Fruit fly (Drosophila melanogaster) whole organism, embryonic: ENCODE results near the gene CG15418.

Experiments used
- CG7928 ChIP-seq: fragments of 200-800 bp; sonication (Bioruptor generic); optimal IDR thresholded peaks from 2 replicates; lab custom pipeline; 2017; ENCODE audit warnings: missing biosample characterization, mild to moderate bottlenecking, missing genetic modification characterization
- Med ChIP-seq: fragments of 200-800 bp; sonication (Bioruptor generic); peaks from one replicate; lab custom pipeline; 2016; ENCODE audit warnings: missing biosample characterization, missing genetic modification characterization, mild to moderate bottlenecking, inconsistent platforms, moderate library complexity
- Nf-YB ChIP-seq: fragments of 200-800 bp; sonication (Bioruptor generic); optimal IDR thresholded peaks from 3 replicates; lab custom pipeline; 2019; ENCODE audit warnings: missing biosample characterization, mild to moderate bottlenecking, missing genetic modification characterization, moderate library complexity
- seq ChIP-seq: fragments of 200-800 bp; sonication (Bioruptor generic); IDR thresholded peaks from 2 replicates; pipeline ENCODE4 v1.3.6; 2022; ENCODE audit warnings: missing biosample characterization, missing genetic modification characterization

CG15418 gene

DNA sequence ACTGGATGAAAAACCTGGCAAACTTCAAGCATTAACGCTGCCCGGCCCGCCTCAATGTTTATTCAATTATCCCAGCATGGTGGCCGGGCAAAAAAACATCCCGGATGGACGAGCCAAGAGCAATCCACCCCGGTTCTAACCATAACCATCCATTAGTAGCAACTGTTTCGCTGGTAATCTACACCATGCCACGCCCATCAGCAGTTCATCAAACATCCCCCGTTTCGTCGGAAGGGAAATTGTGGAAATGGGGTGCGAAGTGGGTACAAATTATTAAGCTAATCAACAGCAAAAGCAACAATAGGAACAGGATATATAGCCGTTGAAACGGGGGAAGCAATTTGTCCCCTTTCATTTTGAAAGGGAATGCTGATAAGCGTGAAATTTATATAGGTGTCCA lies 50.0 kb downstream of the CG15418 start (continued):
- peak; percentile 5 for TF ChIP-seq Med (GFP tag; lab: Kevin White, UChicago)
- TF ChIP-seq Nf-YB (GFP tag; lab: Kevin White, UChicago): peak; percentile 88
- peak; percentile 73 for TF ChIP-seq seq (GFP tag; lab: Robert Waterston, UW)
- TF ChIP-seq CG7928: no peak
